Worm (Caenorhabditis elegans) whole organism, mixed stage, embryonic: ENCODE data around the gene Y46H3C.7.

Source experiments
- M03D4.4 ChIP-seq: sonication (generic microtip); optimal IDR thresholded peaks from 2 replicates; lab custom pipeline; 2017; ENCODE audit warnings: mild to moderate bottlenecking, missing genetic modification characterization, missing compliant biosample characterization
- bed-3 ChIP-seq: fragments of 200-800 bp; sonication (Bioruptor generic); optimal IDR thresholded peaks from 3 replicates; lab custom pipeline; 2018; ENCODE audit warnings: mild to moderate bottlenecking, missing genetic modification characterization, moderate library complexity, missing compliant biosample characterization
- blmp-1 ChIP-seq: fragments of 150-350 bp; optimal IDR thresholded peaks from 2 replicates; lab custom pipeline; 2014; ENCODE audit warnings: missing biosample characterization, missing genetic modification characterization
- ceh-43 ChIP-seq: fragments of 200-800 bp; sonication (Bioruptor generic); optimal IDR thresholded peaks from 2 replicates; lab custom pipeline; 2018; ENCODE audit warnings: mild to moderate bottlenecking, missing genetic modification characterization, moderate library complexity, missing compliant biosample characterization
- ceh-83 ChIP-seq: fragments of 200-800 bp; sonication (Bioruptor generic); optimal IDR thresholded peaks from 2 replicates; lab custom pipeline; 2018; ENCODE audit warnings: mild to moderate bottlenecking, missing genetic modification characterization, missing compliant biosample characterization
- ces-1 ChIP-seq: fragments of 150-350 bp; optimal IDR thresholded peaks from 2 replicates; lab custom pipeline; 2014; ENCODE audit warnings: missing biosample characterization, missing genetic modification reagents, missing genetic modification characterization
- cnd-1 ChIP-seq: fragments of 200-800 bp; sonication (Bioruptor generic); optimal IDR thresholded peaks from 2 replicates; lab custom pipeline; 2018; ENCODE audit warnings: mild to moderate bottlenecking, missing genetic modification characterization, missing compliant biosample characterization
- elt-3 ChIP-seq: fragments of 150-350 bp; optimal IDR thresholded peaks from 2 replicates; lab custom pipeline; 2014; ENCODE audit warnings: missing biosample characterization, missing genetic modification characterization
- flh-1 ChIP-seq: fragments of 200-800 bp; sonication (Bioruptor generic); optimal IDR thresholded peaks from 2 replicates; lab custom pipeline; 2018; ENCODE audit warnings: mild to moderate bottlenecking, missing genetic modification characterization, moderate library complexity, missing compliant biosample characterization
- ham-2 ChIP-seq: fragments of 200-800 bp; sonication (Bioruptor generic); optimal IDR thresholded peaks from 2 replicates; lab custom pipeline; 2018; ENCODE audit warnings: mild to moderate bottlenecking, missing genetic modification characterization, missing compliant biosample characterization
- lin-32 ChIP-seq: fragments of 200-800 bp; sonication (Bioruptor generic); optimal IDR thresholded peaks from 2 replicates; lab custom pipeline; 2018; ENCODE audit warnings: mild to moderate bottlenecking, missing genetic modification characterization, missing compliant biosample characterization
- lsy-2 ChIP-seq: fragments of 150-350 bp; optimal IDR thresholded peaks from 2 replicates; lab custom pipeline; 2014; ENCODE audit warnings: missing biosample characterization, missing genetic modification characterization
- mab-5 ChIP-seq: fragments of 150-350 bp; optimal IDR thresholded peaks from 2 replicates; lab custom pipeline; 2014; ENCODE audit warnings: missing biosample characterization, missing genetic modification characterization
- mls-2 ChIP-seq: sonication (generic microtip); optimal IDR thresholded peaks from 2 replicates; lab custom pipeline; 2016; ENCODE audit warnings: mild to moderate bottlenecking, missing genetic modification characterization, moderate library complexity, missing compliant biosample characterization
- nhr-12 ChIP-seq: fragments of 150-350 bp; optimal IDR thresholded peaks from 2 replicates; lab custom pipeline; 2014; ENCODE audit warnings: missing biosample characterization, missing genetic modification characterization
- nhr-2 ChIP-seq: fragments of 150-350 bp; optimal IDR thresholded peaks from 2 replicates; lab custom pipeline; 2014; ENCODE audit warnings: missing biosample characterization, missing genetic modification characterization
- nhr-237 ChIP-seq: fragments of 150-350 bp; optimal IDR thresholded peaks from 2 replicates; lab custom pipeline; 2014; ENCODE audit warnings: missing biosample characterization, missing genetic modification characterization
- nhr-28 ChIP-seq: fragments of 150-350 bp; optimal IDR thresholded peaks from 2 replicates; lab custom pipeline; 2014; ENCODE audit warnings: missing biosample characterization, missing genetic modification characterization
- pha-4 ChIP-seq: fragments of 150-350 bp; optimal IDR thresholded peaks from 2 replicates; lab custom pipeline; 2018; ENCODE audit warnings: missing biosample characterization, missing genetic modification reagents, missing genetic modification characterization
- sem-2 ChIP-seq: fragments of 200-800 bp; sonication (Bioruptor generic); optimal IDR thresholded peaks from 2 replicates; lab custom pipeline; 2018; ENCODE audit warnings: mild to moderate bottlenecking, missing genetic modification characterization, missing compliant biosample characterization
- snpc-4 ChIP-seq: fragments of 150-350 bp; optimal IDR thresholded peaks from 2 replicates; lab custom pipeline; 2014; ENCODE audit warnings: missing biosample characterization, missing genetic modification characterization
- sptf-1 ChIP-seq: sonication (generic microtip); optimal IDR thresholded peaks from 2 replicates; lab custom pipeline; 2017; ENCODE audit warnings: mild to moderate bottlenecking, missing genetic modification characterization, moderate library complexity, missing compliant biosample characterization
- tbx-8 ChIP-seq: fragments of 200-800 bp; sonication (Bioruptor generic); optimal IDR thresholded peaks from 2 replicates; lab custom pipeline; 2018; ENCODE audit warnings: mild to moderate bottlenecking, missing genetic modification characterization, moderate library complexity, missing compliant biosample characterization
- unc-120 ChIP-seq: sonication (generic microtip); optimal IDR thresholded peaks from 2 replicates; lab custom pipeline; 2017; ENCODE audit warnings: missing genetic modification characterization, missing compliant biosample characterization; ENCODE audit not compliant: poor library complexity, severe bottlenecking
- unc-39 ChIP-seq: fragments of 150-350 bp; optimal IDR thresholded peaks from 2 replicates; lab custom pipeline; 2014; ENCODE audit warnings: missing biosample characterization, missing genetic modification characterization
- unc-62 ChIP-seq: fragments of 150-350 bp; optimal IDR thresholded peaks from 2 replicates; lab custom pipeline; 2014; ENCODE audit warnings: missing biosample characterization, missing genetic modification reagents, missing genetic modification characterization
- ztf-11 ChIP-seq: fragments of 150-350 bp; optimal IDR thresholded peaks from 2 replicates; lab custom pipeline; 2014; ENCODE audit warnings: missing biosample characterization, missing genetic modification characterization

Y46H3C.7 gene

ce11 chrV:1734569-1734968 is 40.7 kb upstream of the Y46H3C.7 start, which contains the start of gene str-160:
str-160 (plus strand) TSS chrV:1734869.
- TF ChIP-seq cnd-1 (tag; lab: Kevin White, UChicago) (no peak), unc-62 (no peak), mls-2 (no peak)

- TF ChIP-seq unc-39 (tag; lab: Kevin White, UChicago) (no peak), bed-3 (no peak), blmp-1 (tag; lab: Kevin White, UChicago) (no peak), mls-2 (no peak)
- TF ChIP-seq, all 35 proteins: peak for 0
Observed at ce11 chrV:1731918-1732317, 38.1 kb upstream of the Y46H3C.7 start, which contains the start of gene gst-21. gst-21 (minus strand) TSS chrV:1732018.

- TF ChIP-seq sem-2 (GFP tag; lab: Kevin White, UChicago) = no peak
- TF ChIP-seq pha-4 (tag; lab: Kevin White, UChicago) = no peak
- TF ChIP-seq elt-3 (tag; lab: Kevin White, UChicago) = no peak
- no peak for TF ChIP-seq nhr-12 (tag; lab: Kevin White, UChicago)
Observed at ce11 chrV:1725353-1725752, 31.5 kb upstream of the Y46H3C.7 start, which contains the start of gene sri-27. sri-27 (plus strand) TSS chrV:1725653.

ce11 chrV:1721966-1722365 is 28.1 kb upstream of the Y46H3C.7 start, which contains the start of gene srw-101:
srw-101 (plus strand) TSS chrV:1722266.
- TF ChIP-seq flh-1 (GFP tag; lab: Kevin White, UChicago) (no peak), M03D4.4 (no peak), mab-5 (tag; lab: Kevin White, UChicago) (no peak), lin-32 (GFP tag; lab: Kevin White, UChicago) (no peak), bed-3 (no peak), nhr-2 (no peak), ces-1 (GFP tag; lab: Kevin White, UChicago) (no peak), snpc-4 (tag; lab: Kevin White, UChicago) (no peak)
- TF ChIP-seq, all 35 proteins: peak for 0

- TF ChIP-seq ces-1 (GFP tag; lab: Kevin White, UChicago) (no peak), mls-2 (no peak), pha-4 (tag; lab: Kevin White, UChicago) (no peak), snpc-4 (tag; lab: Kevin White, UChicago) (no peak), unc-39 (tag; lab: Kevin White, UChicago) (no peak), M03D4.4 (no peak), bed-3 (no peak), ham-2 (GFP tag; lab: Kevin White, UChicago) (no peak)
- TF ChIP-seq, all 35 proteins: peak for 0
Observed at ce11 chrV:1719927-1720326, 26.1 kb upstream of the Y46H3C.7 start, which contains the start of gene srw-102. srw-102 (plus strand) TSS chrV:1720227.

- TF ChIP-seq pha-4 (tag; lab: Kevin White, UChicago) (no peak), nhr-12 (tag; lab: Kevin White, UChicago) (no peak), M03D4.4 (no peak), unc-62 (no peak), tbx-8 (GFP tag; lab: Kevin White, UChicago) (no peak), lsy-2 (tag; lab: Kevin White, UChicago) (no peak), ceh-83 (GFP tag; lab: Kevin White, UChicago) (no peak), sem-2 (GFP tag; lab: Kevin White, UChicago) (no peak), ceh-43 (no peak), sptf-1 (tag; lab: Kevin White, UChicago) (no peak), ztf-11 (tag; lab: Kevin White, UChicago) (no peak), unc-120 (tag; lab: Kevin White, UChicago) (no peak)
Observed at ce11 chrV:1718232-1718631, 24.4 kb upstream of the Y46H3C.7 start.

DNA sequence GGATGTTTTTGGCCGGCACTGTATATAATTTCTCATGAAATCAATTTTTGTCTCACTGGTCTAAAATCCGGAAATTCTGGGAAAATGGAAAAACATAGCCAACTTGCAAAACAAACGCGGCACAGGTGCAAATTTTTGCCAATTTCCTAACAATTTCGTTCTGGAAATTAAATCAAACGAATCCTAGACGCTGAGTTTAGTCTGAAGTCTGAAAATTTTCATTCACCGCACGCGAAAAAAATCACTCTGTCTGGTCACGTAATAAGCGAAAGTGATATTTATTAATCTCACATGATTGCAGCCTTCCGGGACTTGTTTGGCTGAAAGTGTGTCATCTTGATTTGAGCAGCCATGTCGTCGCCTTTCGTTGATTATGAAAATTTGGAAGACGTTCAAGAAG is 23.1 kb upstream of the Y46H3C.7 start, which contains the start of gene srw-103:
Gene srw-103, plus strand, starts transcription at position 301 of the 400 bp plus-strand sequence.
- TF ChIP-seq mls-2 (no peak), pha-4 (tag; lab: Kevin White, UChicago) (no peak), nhr-237 (no peak), blmp-1 (tag; lab: Kevin White, UChicago) (no peak), nhr-28 (tag; lab: Kevin White, UChicago) (no peak), lsy-2 (tag; lab: Kevin White, UChicago) (no peak)
